Fruit fly (Drosophila melanogaster): ENCODE data around the gene Itgbn.

dm6 chr2L:21004799-21005198 is 48.0 kb upstream of the Itgbn start:
- no peak for TF ChIP-seq nerfin-1 (tag; optimal IDR thresholded peaks at IDR 0.05)
- no peak for TF ChIP-seq Hand (GFP tag; optimal IDR thresholded peaks at IDR 0.05)
- no peak for TF ChIP-seq dmrt99B (tag; optimal IDR thresholded peaks at IDR 0.05)
- no peak for TF ChIP-seq Opbp (GFP tag; IDR thresholded peaks at IDR 0.05; ENCODE audit: partially characterized antibody)
- no peak for TF ChIP-seq GATAe (GFP tag; conservative IDR thresholded peaks at IDR 0.05)
- TF ChIP-seq insv (GFP tag; optimal IDR thresholded peaks at IDR 0.05) = no peak
- no peak for TF ChIP-seq Rfx (GFP tag; IDR thresholded peaks at IDR 0.05)

Measured in whole organism, embryonic.